Worm (Caenorhabditis elegans) whole organism, L1 larva: Measurements from ENCODE around the gene ZC168.2.

Experiments
- C16A3.4 ChIP-seq: fragments of 150-350 bp; optimal IDR thresholded peaks from 2 replicates; lab custom pipeline; 2014; ENCODE audit warnings: missing biosample characterization, missing genetic modification characterization
- Y116A8C.19 ChIP-seq: sonication (generic microtip); optimal IDR thresholded peaks from 2 replicates; lab custom pipeline; 2016; ENCODE audit warnings: missing compliant biosample characterization, missing genetic modification characterization, borderline replicate concordance
- aha-1 ChIP-seq: fragments of 150-350 bp; optimal IDR thresholded peaks from 2 replicates; lab custom pipeline; 2014; ENCODE audit warnings: missing biosample characterization, missing genetic modification characterization
- alr-1 ChIP-seq: fragments of 200-800 bp; sonication (Bioruptor generic); optimal IDR thresholded peaks from 2 replicates; lab custom pipeline; 2018; ENCODE audit warnings: borderline replicate concordance, mild to moderate bottlenecking, missing genetic modification characterization, missing compliant biosample characterization
- ama-1 ChIP-seq: fragments of 150-350 bp; optimal IDR thresholded peaks from 2 replicates; lab custom pipeline; 2014
- ceh-8 ChIP-seq: fragments of 200-800 bp; sonication (Bioruptor generic); optimal IDR thresholded peaks from 2 replicates; lab custom pipeline; 2018; ENCODE audit warnings: mild to moderate bottlenecking, missing genetic modification characterization, moderate library complexity, missing compliant biosample characterization
- ceh-82 ChIP-seq, 3 experiments: fragments of 150-350 bp in 1 of 3; sonication (generic microtip) in 2 of 3; optimal IDR thresholded peaks; 2 replicates each; lab custom pipeline; 2014 to 2017; ENCODE audit warnings: missing biosample characterization in 3 of 3, missing genetic modification characterization in 3 of 3
- ceh-90 ChIP-seq: sonication (generic microtip); optimal IDR thresholded peaks from 2 replicates; lab custom pipeline; 2016; ENCODE audit warnings: missing genetic modification characterization, missing compliant biosample characterization
- dsc-1 ChIP-seq: sonication (generic microtip); optimal IDR thresholded peaks from 2 replicates; lab custom pipeline; 2016; ENCODE audit warnings: mild to moderate bottlenecking, missing genetic modification characterization, missing compliant biosample characterization
- efl-1 ChIP-seq, 4 experiments: fragments of 150-350 bp; optimal IDR thresholded peaks in 3 of 4; peaks in 1 of 4; 1 replicate in 1 of 4; 2 replicates in 3 of 4; lab custom pipeline; 2014; ENCODE audit warnings: missing biosample characterization in 2 of 4, missing genetic modification characterization in 2 of 4, missing genetic modification reagents in 2 of 4
- elt-2 ChIP-seq: sonication (generic microtip); optimal IDR thresholded peaks from 2 replicates; lab custom pipeline; 2016; ENCODE audit warnings: missing genetic modification characterization, mild to moderate bottlenecking, inconsistent platforms, missing compliant biosample characterization, missing genetic modification reagents
- ets-5 ChIP-seq: fragments of 200-800 bp; sonication (Bioruptor generic); IDR thresholded peaks from 2 replicates; pipeline ENCODE4 v1.3.6; 2022; ENCODE audit warnings: missing genetic modification characterization, missing compliant biosample characterization
- fkh-4 ChIP-seq: sonication (generic microtip); optimal IDR thresholded peaks from 2 replicates; lab custom pipeline; 2016; ENCODE audit warnings: missing compliant biosample characterization, missing genetic modification characterization, borderline replicate concordance
- irx-1 ChIP-seq: sonication (generic microtip); optimal IDR thresholded peaks from 2 replicates; lab custom pipeline; 2016; ENCODE audit warnings: missing genetic modification characterization, missing compliant biosample characterization
- isw-1 ChIP-seq: fragments of 200-800 bp; sonication (Bioruptor generic); IDR thresholded peaks from 2 replicates; pipeline ENCODE4 v1.3.6; 2022; ENCODE audit warnings: missing genetic modification characterization, missing compliant biosample characterization
- lin-13 ChIP-seq: fragments of 150-350 bp; optimal IDR thresholded peaks from 2 replicates; lab custom pipeline; 2014; ENCODE audit warnings: missing biosample characterization, missing genetic modification reagents, missing genetic modification characterization
- lin-14 ChIP-seq: fragments of 200-800 bp; sonication (Bioruptor generic); optimal IDR thresholded peaks from 2 replicates; lab custom pipeline; 2018; ENCODE audit warnings: mild to moderate bottlenecking, missing genetic modification characterization, moderate library complexity, missing compliant biosample characterization
- lin-15B ChIP-seq: fragments of 150-350 bp; sonication (generic microtip); optimal IDR thresholded peaks from 3 replicates; lab custom pipeline; 2014; ENCODE audit warnings: missing biosample characterization, missing genetic modification characterization
- lin-35 ChIP-seq, 2 experiments: fragments of 150-350 bp; optimal IDR thresholded peaks; 2 replicates each; lab custom pipeline; 2014; ENCODE audit warnings: missing biosample characterization in 2 of 2, missing genetic modification characterization in 2 of 2, missing genetic modification reagents in 2 of 2
- lsy-2 ChIP-seq, 2 experiments: fragments of 150-350 bp; optimal IDR thresholded peaks; 2 replicates each; lab custom pipeline; 2014; ENCODE audit warnings: missing biosample characterization in 2 of 2, missing genetic modification characterization in 2 of 2
- mdl-1 ChIP-seq, 2 experiments: fragments of 150-350 bp; optimal IDR thresholded peaks; 2 replicates each; lab custom pipeline; 2014 to 2017; ENCODE audit warnings: missing biosample characterization in 2 of 2, missing genetic modification characterization in 2 of 2, inconsistent platforms in 1 of 2
- nhr-47 ChIP-seq: sonication (generic microtip); optimal IDR thresholded peaks from 2 replicates; lab custom pipeline; 2016; ENCODE audit warnings: mild to moderate bottlenecking, missing genetic modification characterization, moderate library complexity, missing compliant biosample characterization
- nhr-71 ChIP-seq: sonication (generic microtip); optimal IDR thresholded peaks from 2 replicates; lab custom pipeline; 2016; ENCODE audit warnings: mild to moderate bottlenecking, missing genetic modification characterization, moderate library complexity, missing compliant biosample characterization
- nhr-76 ChIP-seq: sonication (generic microtip); optimal IDR thresholded peaks from 2 replicates; lab custom pipeline; 2017; ENCODE audit warnings: missing biosample characterization, missing genetic modification characterization
- nhr-77 ChIP-seq: fragments of 150-350 bp; optimal IDR thresholded peaks from 2 replicates; lab custom pipeline; 2014; ENCODE audit warnings: missing biosample characterization, missing genetic modification characterization
- nhr-84 ChIP-seq: sonication (generic microtip); optimal IDR thresholded peaks from 2 replicates; lab custom pipeline; 2017; ENCODE audit warnings: missing biosample characterization, missing genetic modification characterization
- nhr-85 ChIP-seq: sonication (generic microtip); peaks from one replicate; lab custom pipeline; 2016; ENCODE audit warnings: missing genetic modification characterization, inconsistent platforms, missing compliant biosample characterization
- nhr-90 ChIP-seq: sonication (generic microtip); optimal IDR thresholded peaks from 2 replicates; lab custom pipeline; 2016; ENCODE audit warnings: mild to moderate bottlenecking, missing genetic modification characterization, missing compliant biosample characterization; ENCODE audit not compliant: poor library complexity
- rnt-1 ChIP-seq: sonication (generic microtip); optimal IDR thresholded peaks from 2 replicates; lab custom pipeline; 2016; ENCODE audit warnings: mild to moderate bottlenecking, missing genetic modification characterization, moderate library complexity, missing compliant biosample characterization
- skn-1 ChIP-seq: fragments of 150-350 bp; optimal IDR thresholded peaks from 2 replicates; lab custom pipeline; 2014; ENCODE audit warnings: missing biosample characterization, missing genetic modification characterization
- sox-4 ChIP-seq: sonication (generic microtip); optimal IDR thresholded peaks from 2 replicates; lab custom pipeline; 2016; ENCODE audit warnings: missing genetic modification characterization, missing compliant biosample characterization
- sptf-1 ChIP-seq: fragments of 150-350 bp; optimal IDR thresholded peaks from 2 replicates; lab custom pipeline; 2014; ENCODE audit warnings: missing biosample characterization, missing genetic modification characterization
- sup-37 ChIP-seq: fragments of 200-800 bp; sonication (Bioruptor generic); optimal IDR thresholded peaks from 2 replicates; lab custom pipeline; 2018; ENCODE audit warnings: mild to moderate bottlenecking, missing genetic modification characterization, missing compliant biosample characterization
- swsn-7 ChIP-seq: sonication (generic microtip); optimal IDR thresholded peaks from 2 replicates; lab custom pipeline; 2016; ENCODE audit warnings: missing genetic modification characterization, missing compliant biosample characterization
- unc-30 ChIP-seq: sonication (generic microtip); optimal IDR thresholded peaks from 2 replicates; lab custom pipeline; 2017; ENCODE audit warnings: missing biosample characterization, missing genetic modification characterization
- unc-62 ChIP-seq: fragments of 150-350 bp; optimal IDR thresholded peaks from 2 replicates; lab custom pipeline; 2014; ENCODE audit warnings: missing biosample characterization, missing genetic modification reagents, missing genetic modification characterization
- unc-98 ChIP-seq: fragments of 200-800 bp; sonication (Bioruptor generic); IDR thresholded peaks from 2 replicates; pipeline ENCODE4 v1.3.6; 2022; ENCODE audit warnings: missing genetic modification characterization, missing compliant biosample characterization
- vab-15 ChIP-seq: sonication (generic microtip); optimal IDR thresholded peaks from 2 replicates; lab custom pipeline; 2017; ENCODE audit warnings: missing genotype, mild to moderate bottlenecking, missing genetic modification characterization, missing compliant biosample characterization

Gene ZC168.2

ce11 chrIV:10757616-10758193 lies 29.9 kb downstream of the ZC168.2 start, which contains the start of the genes T25B9.4 and T25B9.6:
TSS of gene T25B9.4 (minus strand) at chrIV:10757716.
TSS of gene T25B9.6 (plus strand) at chrIV:10758143.
- TF ChIP-seq vab-15: no peak
- no peak for TF ChIP-seq ceh-82 (tag; optimal IDR thresholded peaks at IDR 0.05; lab: Kevin White, UChicago)
- no peak for TF ChIP-seq nhr-85 (tag; lab: Kevin White, UChicago)
- no peak for TF ChIP-seq swsn-7 (tag; lab: Kevin White, UChicago)
- no peak for TF ChIP-seq fkh-4 (tag; lab: Kevin White, UChicago)
- no peak for TF ChIP-seq aha-1
- no peak for TF ChIP-seq ama-1 (lab: Kevin White, UChicago)
- no peak for TF ChIP-seq nhr-47 (tag; lab: Kevin White, UChicago)

ce11 chrIV:10761344-10761743 lies 33.5 kb downstream of the ZC168.2 start, which contains the start of gene ugt-54:
TSS of gene ugt-54 (plus strand) at chrIV:10761698.
- no peak for TF ChIP-seq nhr-77 (tag; lab: Kevin White, UChicago)
- no peak for TF ChIP-seq unc-62 (GFP tag; lab: Kevin White, UChicago)
- TF ChIP-seq dsc-1 (tag; lab: Kevin White, UChicago): no peak
- TF ChIP-seq elt-2 (tag; lab: Kevin White, UChicago): peak; percentile 46
- peak; percentile 15 for TF ChIP-seq nhr-90 (tag; lab: Kevin White, UChicago)
- TF ChIP-seq lin-35 (GFP tag; optimal IDR thresholded peaks at IDR 0.05; lab: Kevin White, UChicago): peak in 1 of 2 experiments; percentile 0
- TF ChIP-seq, all 84 proteins: peak for 3

ce11 chrIV:10764206-10764605 lies 36.4 kb downstream of the ZC168.2 start, which contains the start of gene T25B9.11:
TSS of gene T25B9.11 (plus strand) at chrIV:10764506.
- TF ChIP-seq Y116A8C.19 (tag; lab: Kevin White, UChicago) (no peak), mdl-1 (tag; optimal IDR thresholded peaks at IDR 0.05; lab: Kevin White, UChicago) (no peak), sptf-1 (tag; lab: Kevin White, UChicago) (no peak), rnt-1 (tag; lab: Kevin White, UChicago) (no peak), nhr-47 (tag; lab: Kevin White, UChicago) (no peak), ceh-8 (GFP tag; lab: Kevin White, UChicago) (no peak), efl-1 (optimal IDR thresholded peaks at IDR 0.05; lab: Kevin White, UChicago) (no peak), efl-1 (GFP tag; optimal IDR thresholded peaks at IDR 0.05 in 1 of 2; lab: Kevin White, UChicago) (no peak), elt-2 (tag; lab: Kevin White, UChicago) (no peak), nhr-76 (tag; lab: Kevin White, UChicago) (no peak), lin-14 (GFP tag; lab: Kevin White, UChicago) (no peak), irx-1 (no peak), alr-1 (tag; lab: Kevin White, UChicago) (no peak), ceh-90 (tag; lab: Kevin White, UChicago) (no peak), skn-1 (tag; lab: Kevin White, UChicago) (no peak), C16A3.4 (tag; lab: Kevin White, UChicago) (no peak), ets-5 (GFP tag; lab: Robert Waterston, UW) (no peak), sup-37 (GFP tag; lab: Kevin White, UChicago) (no peak)

ce11 chrIV:10765053-10765452 lies 37.2 kb downstream of the ZC168.2 start, which contains the start of gene T25B9.12:
TSS of gene T25B9.12 (plus strand) at chrIV:10765353.
- no peak for TF ChIP-seq unc-30 (tag; lab: Kevin White, UChicago)
- TF ChIP-seq unc-98 (GFP tag; lab: Robert Waterston, UW): no peak
- TF ChIP-seq sox-4 (tag; lab: Kevin White, UChicago): no peak
- TF ChIP-seq nhr-71 (tag; lab: Kevin White, UChicago): no peak
- TF ChIP-seq lin-13 (GFP tag; lab: Kevin White, UChicago): no peak
- TF ChIP-seq lsy-2 (tag; optimal IDR thresholded peaks at IDR 0.05; lab: Kevin White, UChicago): no peak
- TF ChIP-seq lin-15B (tag; lab: Kevin White, UChicago): no peak
- TF ChIP-seq C16A3.4 (tag; lab: Kevin White, UChicago): no peak
- no peak for TF ChIP-seq skn-1 (tag; lab: Kevin White, UChicago)
- TF ChIP-seq rnt-1 (tag; lab: Kevin White, UChicago): no peak
- TF ChIP-seq nhr-84 (tag; lab: Kevin White, UChicago): no peak
- TF ChIP-seq dsc-1 (tag; lab: Kevin White, UChicago): no peak
- no peak for TF ChIP-seq isw-1
- no peak for TF ChIP-seq ets-5 (GFP tag; lab: Robert Waterston, UW)
